Worm (Caenorhabditis elegans) whole organism, dauer: ENCODE measurements around the gene ZK177.1.

Experiments
- unc-62 ChIP-seq: sonication (generic microtip); optimal IDR thresholded peaks from 2 replicates; lab custom pipeline; 2017; ENCODE audit warnings: missing biosample characterization, missing genetic modification reagents, missing genetic modification characterization

The ZK177.1 gene

DNA sequence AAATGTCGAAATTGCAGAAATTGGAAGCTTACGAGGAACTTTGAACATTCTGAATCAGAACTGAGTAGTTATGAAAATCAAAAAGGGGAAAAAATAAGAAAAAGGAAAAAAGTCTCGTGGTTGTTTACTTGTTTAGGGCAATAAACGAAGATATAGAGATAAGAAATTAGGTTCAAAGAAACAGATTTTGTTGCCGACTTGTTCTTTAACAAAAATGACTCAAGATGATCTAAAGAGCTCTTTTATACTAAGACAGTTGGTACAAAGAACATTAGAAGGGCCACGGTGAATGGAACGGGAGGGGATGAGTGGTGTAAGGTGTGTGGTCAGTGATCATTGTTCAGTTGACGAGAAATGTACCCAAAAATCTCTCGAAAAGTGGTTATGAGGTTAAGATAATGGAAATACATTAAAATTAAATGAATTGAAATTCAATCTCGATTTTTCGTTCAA, 19.5 kb downstream of the ZK177.1 start, which contains the start of gene acdh-2:
Gene acdh-2, minus strand, starts transcription at position 51 of the 453 bp plus-strand sequence.
- no peak for TF ChIP-seq unc-62 (GFP tag; lab: Kevin White, UChicago)

- TF ChIP-seq unc-62 (GFP tag; lab: Kevin White, UChicago): no peak
Observed at ce11 chrII:5549746-5550145, 21.8 kb downstream of the ZK177.1 start, which contains the start of gene C17C3.6. TSS of gene C17C3.6 (plus strand) at chrII:5550046.

ce11 chrII:5551517-5551916, 23.6 kb downstream of the ZK177.1 start, which contains the start of gene C17C3.5:
TSS of gene C17C3.5 (plus strand) at chrII:5551817.
- TF ChIP-seq unc-62 (GFP tag; lab: Kevin White, UChicago): no peak

- no peak for TF ChIP-seq unc-62 (GFP tag; lab: Kevin White, UChicago)
Observed at ce11 chrII:5553531-5553930, 25.6 kb downstream of the ZK177.1 start.

DNA sequence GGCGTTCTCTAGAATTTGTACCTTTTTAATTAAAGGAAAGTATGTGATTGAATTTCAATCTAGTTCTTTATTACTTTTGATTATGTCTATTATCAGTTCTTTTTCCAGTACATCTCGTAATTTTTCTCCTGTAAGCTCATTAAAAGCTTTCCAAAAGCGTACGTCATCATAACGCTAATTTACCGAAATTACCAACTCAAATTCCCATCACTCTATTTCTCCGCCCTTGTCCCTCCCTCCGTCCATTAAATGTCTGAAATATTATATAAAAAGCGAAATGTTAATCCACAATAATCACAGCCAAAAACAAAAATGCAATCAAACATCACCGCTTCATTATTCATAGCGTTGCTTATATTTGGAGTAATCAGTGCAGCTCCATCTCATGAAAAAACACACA, 26.4 kb downstream of the ZK177.1 start, which contains the start of gene ins-12:
Gene ins-12, plus strand, starts transcription at position 301 of the 400 bp plus-strand sequence.
- no peak for TF ChIP-seq unc-62 (GFP tag; lab: Kevin White, UChicago)

- TF ChIP-seq unc-62 (GFP tag; lab: Kevin White, UChicago): no peak
Observed at ce11 chrII:5554788-5555187, 26.8 kb downstream of the ZK177.1 start.

DNA sequence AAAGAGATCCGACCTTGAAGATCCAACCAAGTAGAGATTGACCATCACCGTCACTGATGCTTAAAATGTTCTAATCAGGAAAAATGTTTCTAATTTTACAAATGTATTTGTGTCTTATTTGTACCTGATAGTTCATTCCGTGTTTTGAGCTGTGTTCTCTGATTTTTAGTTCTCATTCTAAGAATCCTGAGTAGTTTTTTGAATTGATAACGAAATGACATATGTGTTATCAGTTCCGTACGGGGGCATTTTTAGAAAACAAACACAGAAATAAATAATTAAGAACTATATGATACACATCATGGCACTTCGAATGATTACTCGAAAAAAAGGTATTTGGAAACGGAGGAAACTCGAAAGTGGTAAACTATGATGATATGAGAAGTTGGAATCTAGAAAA, 27.6 kb downstream of the ZK177.1 start:
- no peak for TF ChIP-seq unc-62 (GFP tag; lab: Kevin White, UChicago)

DNA sequence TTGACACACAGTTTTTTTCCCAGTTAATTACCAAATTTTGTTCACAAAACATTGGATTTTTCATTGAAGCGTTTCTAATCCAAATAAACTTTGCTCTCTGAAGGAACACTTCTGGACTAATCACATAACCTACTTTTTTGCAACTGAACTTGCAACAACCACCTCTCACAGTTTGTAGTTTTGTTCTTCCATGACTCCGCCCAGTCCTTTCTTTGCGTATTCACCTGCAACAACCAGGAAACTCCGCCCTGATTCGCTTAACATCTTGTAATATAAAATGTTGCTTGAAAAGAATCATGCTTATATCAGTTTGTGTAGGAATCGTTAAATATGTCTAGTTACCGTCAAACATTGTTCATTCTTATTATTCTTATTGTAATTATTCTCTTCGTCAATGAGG, 28.5 kb downstream of the ZK177.1 start, which contains the start of gene ins-11:
Gene ins-11, plus strand, starts transcription at position 301 of the 400 bp plus-strand sequence.
- TF ChIP-seq unc-62 (GFP tag; lab: Kevin White, UChicago): no peak

- no peak for TF ChIP-seq unc-62 (GFP tag; lab: Kevin White, UChicago)
Observed at ce11 chrII:5557134-5557533, 29.2 kb downstream of the ZK177.1 start.

ce11 chrII:5561392-5561791, 33.5 kb downstream of the ZK177.1 start, which contains the start of gene C17C3.3:
TSS of gene C17C3.3 (plus strand) at chrII:5561737.
- no peak for TF ChIP-seq unc-62 (GFP tag; lab: Kevin White, UChicago)

ce11 chrII:5565082-5565623, 37.2 kb downstream of the ZK177.1 start:
- TF ChIP-seq unc-62 (GFP tag; lab: Kevin White, UChicago): no peak

DNA sequence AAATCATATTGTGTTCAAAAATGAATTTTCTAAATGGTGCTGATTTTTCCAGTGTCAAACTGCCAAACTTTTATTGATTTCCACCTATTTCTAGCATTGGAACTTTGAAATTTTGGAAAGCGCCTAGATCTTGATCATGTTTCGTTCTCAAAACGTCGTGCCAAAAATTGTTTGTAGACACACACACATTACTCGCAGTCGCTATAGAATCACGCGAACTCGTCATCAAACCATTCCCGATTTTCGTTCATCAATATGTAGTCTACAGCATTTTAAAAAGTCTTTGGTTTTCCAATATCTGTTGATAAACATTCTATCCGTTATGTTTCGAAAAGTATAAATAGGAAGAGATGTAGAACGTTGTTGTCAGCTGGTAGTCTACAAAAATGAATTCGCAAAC, 42.3 kb downstream of the ZK177.1 start, which contains the start of the genes C17C3.1 and C17C3.15:
Gene C17C3.1, plus strand, starts transcription at position 301 of the 400 bp plus-strand sequence.
Gene C17C3.15, plus strand, starts transcription at position 383 of the 400 bp plus-strand sequence.
- no peak for TF ChIP-seq unc-62 (GFP tag; lab: Kevin White, UChicago)

- TF ChIP-seq unc-62 (GFP tag; lab: Kevin White, UChicago): no peak
Observed at ce11 chrII:5572082-5572746, 44.3 kb downstream of the ZK177.1 start.

DNA sequence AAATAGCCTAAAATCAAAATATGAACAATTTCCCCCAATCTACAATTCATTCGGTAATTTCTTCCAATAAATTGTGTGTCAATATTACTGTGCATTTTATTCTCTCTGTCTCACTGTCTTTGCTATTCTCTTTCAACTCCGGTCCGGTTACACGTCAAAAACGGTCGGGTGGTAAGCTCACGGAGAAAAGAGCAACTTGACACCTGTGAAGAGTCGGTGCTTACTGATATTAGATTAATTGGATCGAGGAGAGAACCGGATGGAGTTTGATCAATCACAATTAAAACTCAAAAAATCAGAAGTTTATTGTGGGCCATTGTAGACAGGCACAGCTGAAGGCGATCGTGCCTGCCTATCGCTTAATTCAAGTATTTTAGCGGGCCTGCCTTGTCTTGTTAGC, 47.0 kb downstream of the ZK177.1 start:
- no peak for TF ChIP-seq unc-62 (GFP tag; lab: Kevin White, UChicago)

- no peak for TF ChIP-seq unc-62 (GFP tag; lab: Kevin White, UChicago)
Observed at ce11 chrII:5577060-5577459, 49.1 kb downstream of the ZK177.1 start.

- no peak for TF ChIP-seq unc-62 (GFP tag; lab: Kevin White, UChicago)
Observed at ce11 chrII:5578035-5578434, 50.1 kb downstream of the ZK177.1 start, which contains the start of gene T25E4.1. TSS of gene T25E4.1 (plus strand) at chrII:5578335.
